Fruit fly (Drosophila melanogaster) whole organism, adult: ENCODE data around the gene atl.
A peak's percentile ranks its signal among the peaks of the same experiment; 100 is the strongest.

Experiments used
- CG11617 ChIP-seq: fragments of 200-800 bp; sonication (Bioruptor generic); optimal IDR thresholded peaks from 2 replicates; lab custom pipeline; 2017; ENCODE audit warnings: mild to moderate bottlenecking, missing biosample characterization, missing genetic modification reagents, missing genetic modification characterization
- CG12768 ChIP-seq: fragments of 200-800 bp; sonication (Bioruptor generic); optimal IDR thresholded peaks from 2 replicates; lab custom pipeline; 2017; ENCODE audit warnings: missing biosample characterization, missing genetic modification characterization, mild to moderate bottlenecking, moderate library complexity, missing genetic modification reagents
- CG14711 ChIP-seq: fragments of 200-800 bp; sonication (Bioruptor generic); optimal IDR thresholded peaks from 2 replicates; lab custom pipeline; 2018; ENCODE audit warnings: missing biosample characterization, mild to moderate bottlenecking, missing genetic modification characterization, moderate library complexity
- CG1620 ChIP-seq: fragments of 200-800 bp; sonication (Bioruptor generic); optimal IDR thresholded peaks from 2 replicates; lab custom pipeline; 2016; ENCODE audit warnings: missing biosample characterization, missing genetic modification characterization
- CG33017 ChIP-seq: fragments of 200-800 bp; sonication (Bioruptor generic); optimal IDR thresholded peaks from 2 replicates; lab custom pipeline; 2018; ENCODE audit warnings: missing biosample characterization, mild to moderate bottlenecking, missing genetic modification characterization, moderate library complexity
- CG5204 ChIP-seq: fragments of 200-800 bp; sonication (Bioruptor generic); optimal IDR thresholded peaks from 2 replicates; lab custom pipeline; 2016; ENCODE audit warnings: missing biosample characterization, missing genetic modification characterization
- CG7045 ChIP-seq: fragments of 200-800 bp; sonication (Bioruptor generic); optimal IDR thresholded peaks from 2 replicates; lab custom pipeline; 2017; ENCODE audit warnings: missing biosample characterization, mild to moderate bottlenecking, missing genetic modification characterization
- CG7101 ChIP-seq: fragments of 200-800 bp; sonication (Bioruptor generic); optimal IDR thresholded peaks from 2 replicates; lab custom pipeline; 2018; ENCODE audit warnings: missing biosample characterization, mild to moderate bottlenecking, missing genetic modification characterization, moderate library complexity
- Clk ChIP-seq: fragments of 200-800 bp; sonication (Bioruptor generic); optimal IDR thresholded peaks from 2 replicates; lab custom pipeline; 2017; ENCODE audit warnings: missing biosample characterization, missing genetic modification characterization
- Crg-1 ChIP-seq: fragments of 200-800 bp; sonication (Bioruptor generic); optimal IDR thresholded peaks from 2 replicates; lab custom pipeline; 2016; ENCODE audit warnings: missing biosample characterization, missing genetic modification characterization
- Hr96 ChIP-seq: fragments of 200-800 bp; sonication (Bioruptor generic); optimal IDR thresholded peaks from 2 replicates; lab custom pipeline; 2016; ENCODE audit warnings: missing biosample characterization, missing genetic modification characterization
- Mnt ChIP-seq: fragments of 200-800 bp; sonication (Bioruptor generic); optimal IDR thresholded peaks from 2 replicates; lab custom pipeline; 2016; ENCODE audit warnings: missing biosample characterization, mild to moderate bottlenecking, missing genetic modification characterization
- bab1 ChIP-seq: fragments of 200-800 bp; sonication (Bioruptor generic); optimal IDR thresholded peaks from 3 replicates; lab custom pipeline; 2019; ENCODE audit warnings: missing biosample characterization, mild to moderate bottlenecking, missing genetic modification characterization, moderate library complexity
- cic ChIP-seq: fragments of 200-800 bp; sonication (Bioruptor generic); optimal IDR thresholded peaks from 2 replicates; lab custom pipeline; 2017; ENCODE audit warnings: missing biosample characterization, mild to moderate bottlenecking, missing genetic modification characterization, moderate library complexity
- cnc ChIP-seq, 2 experiments: fragments of >200 bp; optimal IDR thresholded peaks; 2 replicates each; lab custom pipeline; 2017
- kay ChIP-seq: fragments of 200-800 bp; sonication (Bioruptor generic); peaks from one replicate; lab custom pipeline; 2016; ENCODE audit warnings: missing biosample characterization, missing genetic modification characterization, borderline replicate concordance
- ovo ChIP-seq: fragments of 200-800 bp; sonication (Bioruptor generic); optimal IDR thresholded peaks from 2 replicates; lab custom pipeline; 2016; ENCODE audit warnings: missing biosample characterization, missing genetic modification characterization
- pad ChIP-seq: fragments of 200-800 bp; sonication (Bioruptor generic); optimal IDR thresholded peaks from 3 replicates; lab custom pipeline; 2017; ENCODE audit warnings: missing biosample characterization, missing genetic modification characterization, mild to moderate bottlenecking, moderate library complexity, missing genetic modification reagents
- tj ChIP-seq: fragments of 200-800 bp; sonication (Bioruptor generic); optimal IDR thresholded peaks from 3 replicates; lab custom pipeline; 2017; ENCODE audit warnings: missing biosample characterization, mild to moderate bottlenecking, missing genetic modification characterization, moderate library complexity
- toe ChIP-seq: fragments of 200-800 bp; sonication (Bioruptor generic); optimal IDR thresholded peaks from 2 replicates; lab custom pipeline; 2016; ENCODE audit warnings: missing biosample characterization, missing genetic modification characterization

The atl gene

DNA sequence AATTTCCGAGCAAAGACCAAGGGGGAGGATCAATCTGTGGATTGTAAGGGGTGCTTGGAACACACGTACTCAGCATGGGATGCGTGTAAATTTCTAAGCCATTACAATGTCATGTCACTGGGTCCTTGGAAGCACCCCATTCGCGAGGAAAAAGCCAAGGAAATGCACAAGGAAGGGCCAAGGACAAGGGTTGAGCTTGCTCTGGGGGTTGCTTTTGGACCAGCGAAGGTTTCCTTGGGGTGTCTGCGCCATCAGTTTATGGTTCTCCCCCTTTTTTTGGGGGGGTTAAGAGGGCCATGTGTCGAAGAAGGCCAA lies 44.6 kb upstream of the atl start:
- TF ChIP-seq ovo (GFP tag; lab: Kevin White, UChicago) (no peak), CG1620 (GFP tag; lab: Kevin White, UChicago) (no peak), CG5204 (GFP tag; lab: Kevin White, UChicago) (no peak), cnc (optimal IDR thresholded peaks at IDR 0.05; lab: Kevin White, UChicago) (no peak), cic (no peak), tj (GFP tag; lab: Kevin White, UChicago) (no peak), CG7101 (tag; lab: Kevin White, UChicago) (no peak), CG7045 (GFP tag; lab: Kevin White, UChicago) (no peak), kay (GFP tag; lab: Kevin White, UChicago) (no peak), toe (GFP tag; lab: Kevin White, UChicago) (no peak), Clk (GFP tag; lab: Kevin White, UChicago) (no peak), Crg-1 (GFP tag; lab: Kevin White, UChicago) (no peak), Hr96 (GFP tag; lab: Kevin White, UChicago) (no peak), bab1 (GFP tag; lab: Kevin White, UChicago) (no peak)

- TF ChIP-seq Hr96 (GFP tag; lab: Kevin White, UChicago) (no peak), CG12768 (peak; percentile 52), cic (peak; percentile 100), Crg-1 (GFP tag; lab: Kevin White, UChicago) (peak; percentile 23), pad (GFP tag; lab: Kevin White, UChicago) (peak; percentile 77), CG7045 (GFP tag; lab: Kevin White, UChicago) (no peak), CG5204 (GFP tag; lab: Kevin White, UChicago) (no peak), tj (GFP tag; lab: Kevin White, UChicago) (peak; percentile 73), bab1 (GFP tag; lab: Kevin White, UChicago) (no peak), ovo (GFP tag; lab: Kevin White, UChicago) (peak; percentile 67), CG1620 (GFP tag; lab: Kevin White, UChicago) (no peak), toe (GFP tag; lab: Kevin White, UChicago) (no peak), Clk (GFP tag; lab: Kevin White, UChicago) (peak; percentile 6), CG11617 (GFP tag; lab: Kevin White, UChicago) (no peak), CG7101 (tag; lab: Kevin White, UChicago) (peak; percentile 8), cnc (optimal IDR thresholded peaks at IDR 0.05; lab: Kevin White, UChicago) (peak; percentile 74 to 86), kay (GFP tag; lab: Kevin White, UChicago) (no peak), CG14711 (tag; lab: Kevin White, UChicago) (no peak), CG33017 (peak; percentile 8), Mnt (GFP tag; lab: Kevin White, UChicago) (peak; percentile 77)
Measured at dm6 chr3R:24581891-24582668, 43.4 kb upstream of the atl start.

DNA sequence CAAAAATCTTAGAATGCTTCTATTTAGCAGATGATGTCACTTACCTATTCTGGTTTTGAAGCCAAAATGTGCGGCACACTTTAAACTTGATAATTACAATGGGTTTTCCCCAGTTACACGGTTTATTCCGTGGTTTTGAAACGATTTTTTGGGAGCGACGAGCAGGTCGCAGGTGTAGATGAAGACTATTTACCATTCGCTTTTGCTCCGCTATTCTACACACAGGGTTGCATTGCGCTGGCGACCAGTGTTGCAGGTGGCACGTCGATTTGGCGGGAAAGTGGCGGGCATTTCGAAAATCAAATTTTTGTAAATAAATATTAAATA lies 42.8 kb upstream of the atl start, which contains the start of gene REPTOR:
Gene REPTOR, minus strand, starts transcription at position 196 of the 327 bp plus-strand sequence.
- TF ChIP-seq CG11617 (GFP tag; lab: Kevin White, UChicago): no peak
- peak; percentile 35 for TF ChIP-seq CG7045 (GFP tag; lab: Kevin White, UChicago)
- TF ChIP-seq bab1 (GFP tag; lab: Kevin White, UChicago): peak; percentile 22
- no peak for TF ChIP-seq Hr96 (GFP tag; lab: Kevin White, UChicago)
- no peak for TF ChIP-seq CG5204 (GFP tag; lab: Kevin White, UChicago)
- peak; percentile 65 for TF ChIP-seq cic
- peak; percentile 48 for TF ChIP-seq Clk (GFP tag; lab: Kevin White, UChicago)
- peak; percentile 34 for TF ChIP-seq CG1620 (GFP tag; lab: Kevin White, UChicago)
- TF ChIP-seq ovo (GFP tag; lab: Kevin White, UChicago): peak; percentile 68
- peak in 1 of 2 experiments; percentile 0 for TF ChIP-seq cnc (optimal IDR thresholded peaks at IDR 0.05; lab: Kevin White, UChicago)
- peak; percentile 52 for TF ChIP-seq pad (GFP tag; lab: Kevin White, UChicago)
- TF ChIP-seq Crg-1 (GFP tag; lab: Kevin White, UChicago): peak; percentile 76
- peak; percentile 81 for TF ChIP-seq Mnt (GFP tag; lab: Kevin White, UChicago)
- TF ChIP-seq kay (GFP tag; lab: Kevin White, UChicago): no peak
- peak; percentile 70 for TF ChIP-seq CG7101 (tag; lab: Kevin White, UChicago)
- peak; percentile 44 for TF ChIP-seq CG14711 (tag; lab: Kevin White, UChicago)
- TF ChIP-seq toe (GFP tag; lab: Kevin White, UChicago): no peak
- TF ChIP-seq CG12768: peak; percentile 68
- peak; percentile 93 for TF ChIP-seq tj (GFP tag; lab: Kevin White, UChicago)
- TF ChIP-seq CG33017: peak; percentile 48

DNA sequence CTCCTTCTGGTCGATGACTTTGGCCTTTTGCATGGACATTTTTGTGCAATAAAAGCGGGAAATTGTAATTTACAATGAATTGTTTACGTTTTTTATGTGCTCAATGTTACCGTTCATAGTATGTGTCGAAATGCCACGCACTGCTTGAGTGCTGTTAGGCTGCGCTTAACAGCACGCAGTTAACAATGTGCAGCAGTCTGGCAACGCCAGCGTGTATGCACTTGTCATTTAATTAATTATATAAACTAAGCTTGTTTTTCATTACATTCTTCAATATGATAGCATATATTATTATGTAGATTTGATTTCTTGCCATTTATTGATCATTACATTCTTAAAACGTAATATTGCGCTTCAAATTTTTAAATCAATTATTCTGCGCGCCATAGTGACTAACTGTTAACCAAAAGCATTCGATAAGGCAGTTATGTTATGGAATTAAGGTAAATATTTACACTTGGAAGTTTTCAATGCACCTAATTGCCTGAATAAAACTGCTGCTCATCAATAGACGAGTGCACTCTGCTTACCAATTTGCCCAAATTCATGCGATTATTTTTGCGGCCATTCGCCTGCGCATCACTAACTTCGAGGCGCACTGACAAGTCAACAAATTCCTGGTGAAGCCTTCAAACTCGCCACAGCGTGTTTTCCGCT lies 40.3 kb upstream of the atl start, which contains the start of the genes CG13625 and mld:
Gene CG13625, minus strand, starts transcription at position 119 of the 657 bp plus-strand sequence.
Gene mld, plus strand, starts transcription at position 612 of the 657 bp plus-strand sequence.
- TF ChIP-seq cnc (optimal IDR thresholded peaks at IDR 0.05; lab: Kevin White, UChicago): no peak
- TF ChIP-seq CG11617 (GFP tag; lab: Kevin White, UChicago): peak; percentile 0
- peak; percentile 41 for TF ChIP-seq ovo (GFP tag; lab: Kevin White, UChicago)
- TF ChIP-seq Hr96 (GFP tag; lab: Kevin White, UChicago): no peak

dm6 chr3R:24586453-24586886 lies 39.0 kb upstream of the atl start:
- TF ChIP-seq cic (peak; percentile 92), bab1 (GFP tag; lab: Kevin White, UChicago) (peak; percentile 25), Mnt (GFP tag; lab: Kevin White, UChicago) (peak; percentile 86), ovo (GFP tag; lab: Kevin White, UChicago) (peak; percentile 65), Clk (GFP tag; lab: Kevin White, UChicago) (no peak), CG14711 (tag; lab: Kevin White, UChicago) (no peak), toe (GFP tag; lab: Kevin White, UChicago) (no peak), tj (GFP tag; lab: Kevin White, UChicago) (peak; percentile 99), pad (GFP tag; lab: Kevin White, UChicago) (peak; percentile 95), CG5204 (GFP tag; lab: Kevin White, UChicago) (no peak), CG11617 (GFP tag; lab: Kevin White, UChicago) (peak; percentile 19), Crg-1 (GFP tag; lab: Kevin White, UChicago) (no peak), CG7045 (GFP tag; lab: Kevin White, UChicago) (no peak), kay (GFP tag; lab: Kevin White, UChicago) (no peak), CG33017 (no peak), CG12768 (peak; percentile 50)
